Fruit fly (Drosophila melanogaster) whole organism, embryonic: Measurements from ENCODE around the gene CG6094.

Experiments used
- Antp ChIP-seq: fragments of 200-800 bp; sonication (Bioruptor generic); optimal IDR thresholded peaks from 3 replicates; lab custom pipeline; 2016; ENCODE audit warnings: missing biosample characterization, missing genetic modification characterization
- Atf3 ChIP-seq: fragments of 200-800 bp; sonication (Bioruptor generic); optimal IDR thresholded peaks from 3 replicates; lab custom pipeline; 2016; ENCODE audit warnings: missing biosample characterization, missing genetic modification characterization
- B-H2 ChIP-seq: fragments of 200-800 bp; sonication (Bioruptor generic); optimal IDR thresholded peaks from 2 replicates; lab custom pipeline; 2018; ENCODE audit warnings: missing biosample characterization, mild to moderate bottlenecking, missing genetic modification characterization
- CG10979 ChIP-seq: fragments of 200-800 bp; sonication (Bioruptor generic); optimal IDR thresholded peaks from 2 replicates; lab custom pipeline; 2018; ENCODE audit warnings: missing biosample characterization, mild to moderate bottlenecking, missing genetic modification characterization, moderate library complexity
- CG11085 ChIP-seq: fragments of 200-800 bp; sonication (Bioruptor generic); IDR thresholded peaks from 2 replicates; pipeline ENCODE4 v1.3.6; 2022; ENCODE audit warnings: missing biosample characterization, missing genetic modification characterization
- CG12659 ChIP-seq: fragments of 200-800 bp; sonication (Bioruptor generic); optimal IDR thresholded peaks from 3 replicates; lab custom pipeline; 2017; ENCODE audit warnings: mild to moderate bottlenecking, missing biosample characterization, missing genetic modification reagents, missing genetic modification characterization
- CG13123 ChIP-seq: fragments of 200-800 bp; sonication (Bioruptor generic); optimal IDR thresholded peaks from 2 replicates; lab custom pipeline; 2016; ENCODE audit warnings: missing biosample characterization, missing genetic modification characterization
- CG14860 ChIP-seq: fragments of 200-800 bp; sonication (Bioruptor generic); IDR thresholded peaks from 3 replicates; pipeline ENCODE4 v1.3.6; 2022; ENCODE audit warnings: missing biosample characterization, missing genetic modification characterization; ENCODE audit not compliant: partially characterized antibody
- CG15269 ChIP-seq: fragments of 200-800 bp; sonication (Bioruptor generic); optimal IDR thresholded peaks from 2 replicates; lab custom pipeline; 2018; ENCODE audit warnings: missing biosample characterization, mild to moderate bottlenecking, missing genetic modification characterization, moderate library complexity
- CG15479 ChIP-seq: fragments of 200-800 bp; sonication (Bioruptor generic); optimal IDR thresholded peaks from 3 replicates; lab custom pipeline; 2019; ENCODE audit warnings: missing biosample characterization, mild to moderate bottlenecking, missing genetic modification characterization, moderate library complexity
- CG16863 ChIP-seq: fragments of 200-800 bp; sonication (Bioruptor generic); optimal IDR thresholded peaks from 3 replicates; lab custom pipeline; 2016; ENCODE audit warnings: missing biosample characterization, missing genetic modification characterization
- CG17361 ChIP-seq: fragments of 200-800 bp; sonication (Bioruptor generic); IDR thresholded peaks from 3 replicates; pipeline ENCODE4 v1.3.6; 2022; ENCODE audit warnings: missing biosample characterization, missing genetic modification characterization
- CG17568 ChIP-seq: fragments of 200-800 bp; sonication (Bioruptor generic); optimal IDR thresholded peaks from 2 replicates; lab custom pipeline; 2018; ENCODE audit warnings: missing biosample characterization, mild to moderate bottlenecking, missing genetic modification characterization, moderate library complexity
- CG18262 ChIP-seq: fragments of 200-800 bp; optimal IDR thresholded peaks from 3 replicates; lab custom pipeline; 2019; ENCODE audit warnings: missing biosample characterization, mild to moderate bottlenecking, missing genetic modification characterization, moderate library complexity
- CG2129 ChIP-seq: fragments of 200-800 bp; sonication (Bioruptor generic); IDR thresholded peaks from 2 replicates; pipeline ENCODE4 v1.3.6; 2022; ENCODE audit warnings: missing biosample characterization, missing genetic modification characterization; ENCODE audit not compliant: partially characterized antibody
- CG2199 ChIP-seq: fragments of 200-800 bp; sonication (Bioruptor generic); IDR thresholded peaks from 3 replicates; pipeline ENCODE4 v1.3.6; 2022; ENCODE audit warnings: missing biosample characterization, missing genetic modification characterization
- CG3726 ChIP-seq: fragments of 200-800 bp; sonication (Bioruptor generic); IDR thresholded peaks from 3 replicates; pipeline ENCODE4, ENCODE4 v1.3.6; 2022; ENCODE audit warnings: missing biosample characterization, missing genetic modification characterization
- CG4328 ChIP-seq: fragments of 200-800 bp; sonication (Bioruptor generic); optimal IDR thresholded peaks from 3 replicates; lab custom pipeline; 2017; ENCODE audit warnings: missing biosample characterization, missing genetic modification reagents, missing genetic modification characterization
- CG6765 ChIP-seq: fragments of 200-800 bp; sonication (Bioruptor generic); optimal IDR thresholded peaks from 3 replicates; lab custom pipeline; 2017; ENCODE audit warnings: missing biosample characterization, mild to moderate bottlenecking, missing genetic modification characterization
- CG7987 ChIP-seq: fragments of 200-800 bp; sonication (Bioruptor generic); optimal IDR thresholded peaks from 2 replicates; lab custom pipeline; 2018; ENCODE audit warnings: missing biosample characterization, mild to moderate bottlenecking, missing genetic modification characterization, moderate library complexity
- CHES-1-like ChIP-seq: fragments of 200-800 bp; sonication (Bioruptor generic); optimal IDR thresholded peaks from 2 replicates; lab custom pipeline; 2016; ENCODE audit warnings: missing biosample characterization, missing genetic modification characterization
- Dp ChIP-seq: fragments of 200-800 bp; sonication (Bioruptor generic); optimal IDR thresholded peaks from 2 replicates; lab custom pipeline; 2018; ENCODE audit warnings: missing biosample characterization, mild to moderate bottlenecking, missing genetic modification characterization, moderate library complexity
- E2f1 ChIP-seq: fragments of 200-800 bp; sonication (Bioruptor generic); IDR thresholded peaks from 2 replicates; pipeline ENCODE4 v1.3.6; 2022; ENCODE audit warnings: missing biosample characterization, missing genetic modification characterization
- Fer2 ChIP-seq: fragments of 200-800 bp; sonication (Bioruptor generic); optimal IDR thresholded peaks from 2 replicates; lab custom pipeline; 2018; ENCODE audit warnings: missing biosample characterization, mild to moderate bottlenecking, missing genetic modification characterization, moderate library complexity
- Hr3 ChIP-seq: fragments of 200-800 bp; sonication (Bioruptor generic); optimal IDR thresholded peaks from 3 replicates; lab custom pipeline; 2016; ENCODE audit warnings: missing biosample characterization, missing genetic modification characterization
- Hr51 ChIP-seq, 2 experiments: fragments of 200-800 bp; sonication (Bioruptor generic); optimal IDR thresholded peaks; 2 replicates in 1 of 2; 3 replicates in 1 of 2; lab custom pipeline; 2016 to 2018; ENCODE audit warnings: missing biosample characterization in 2 of 2, missing genetic modification characterization in 2 of 2, mild to moderate bottlenecking in 1 of 2, moderate library complexity in 1 of 2
- Neu2 ChIP-seq: fragments of 200-800 bp; sonication (Bioruptor generic); optimal IDR thresholded peaks from 3 replicates; lab custom pipeline; 2016; ENCODE audit warnings: missing biosample characterization, missing genetic modification characterization, borderline replicate concordance
- Sox102F ChIP-seq: fragments of 200-800 bp; sonication (Bioruptor generic); optimal IDR thresholded peaks from 2 replicates; lab custom pipeline; 2018; ENCODE audit warnings: missing biosample characterization, mild to moderate bottlenecking, missing genetic modification characterization, moderate library complexity
- TFAM ChIP-seq: fragments of 200-800 bp; sonication (Bioruptor generic); optimal IDR thresholded peaks from 2 replicates; lab custom pipeline; 2017; ENCODE audit warnings: missing biosample characterization, missing genetic modification characterization, inconsistent platforms
- bbx ChIP-seq: fragments of 200-800 bp; sonication (Bioruptor generic); IDR thresholded peaks from 2 replicates; pipeline ENCODE4 v1.3.6; 2022; ENCODE audit warnings: missing biosample characterization, missing genetic modification characterization; ENCODE audit not compliant: partially characterized antibody
- corto ChIP-seq: fragments of 200-800 bp; sonication (Bioruptor generic); optimal IDR thresholded peaks from 2 replicates; lab custom pipeline; 2016; ENCODE audit warnings: missing biosample characterization, mild to moderate bottlenecking, missing genetic modification characterization, moderate library complexity
- dmrt11E ChIP-seq: fragments of 200-800 bp; sonication (Bioruptor generic); optimal IDR thresholded peaks from 3 replicates; lab custom pipeline; 2018; ENCODE audit warnings: missing biosample characterization, mild to moderate bottlenecking, missing genetic modification characterization, moderate library complexity
- en ChIP-seq: fragments of 200-800 bp; sonication (Bioruptor generic); optimal IDR thresholded peaks from 2 replicates; lab custom pipeline; 2016; ENCODE audit warnings: missing biosample characterization, missing genetic modification characterization
- fd64A ChIP-seq: fragments of 200-800 bp; sonication (Bioruptor generic); optimal IDR thresholded peaks from 3 replicates; lab custom pipeline; 2018; ENCODE audit warnings: missing biosample characterization, mild to moderate bottlenecking, missing genetic modification characterization
- ftz-f1 ChIP-seq: fragments of 200-800 bp; sonication (Bioruptor generic); optimal IDR thresholded peaks from 2 replicates; lab custom pipeline; 2016; ENCODE audit warnings: missing biosample characterization, missing genetic modification characterization
- kah ChIP-seq: fragments of 200-800 bp; sonication (Bioruptor generic); optimal IDR thresholded peaks from 2 replicates; lab custom pipeline; 2018; ENCODE audit warnings: missing biosample characterization, mild to moderate bottlenecking, missing genetic modification characterization
- lilli ChIP-seq: fragments of 200-800 bp; sonication (Bioruptor generic); optimal IDR thresholded peaks from 3 replicates; lab custom pipeline; 2016; ENCODE audit warnings: missing biosample characterization, missing genetic modification characterization
- luna ChIP-seq: fragments of 200-800 bp; sonication (Bioruptor generic); optimal IDR thresholded peaks from 2 replicates; lab custom pipeline; 2016; ENCODE audit warnings: missing biosample characterization, missing genetic modification characterization
- mam ChIP-seq: fragments of 200-800 bp; sonication (Bioruptor generic); optimal IDR thresholded peaks from 3 replicates; lab custom pipeline; 2016; ENCODE audit warnings: missing biosample characterization, missing genetic modification characterization
- nerfin-2 ChIP-seq: fragments of 200-800 bp; sonication (Bioruptor generic); IDR thresholded peaks from 2 replicates; pipeline ENCODE4 v1.3.6; 2022; ENCODE audit warnings: missing biosample characterization, missing genetic modification characterization; ENCODE audit not compliant: partially characterized antibody
- oc ChIP-seq: fragments of 200-800 bp; sonication (Bioruptor generic); optimal IDR thresholded peaks from 2 replicates; lab custom pipeline; 2018; ENCODE audit warnings: missing biosample characterization, mild to moderate bottlenecking, missing genetic modification characterization, moderate library complexity
- pb ChIP-seq: fragments of 200-800 bp; sonication (Bioruptor generic); optimal IDR thresholded peaks from 3 replicates; lab custom pipeline; 2016; ENCODE audit warnings: missing biosample characterization, missing genetic modification characterization
- pita ChIP-seq: fragments of 200-800 bp; sonication (Bioruptor generic); optimal IDR thresholded peaks from 2 replicates; lab custom pipeline; 2017; ENCODE audit warnings: missing biosample characterization, mild to moderate bottlenecking, missing genetic modification characterization
- psq ChIP-seq: fragments of 200-800 bp; sonication (Bioruptor generic); optimal IDR thresholded peaks from 2 replicates; lab custom pipeline; 2017; ENCODE audit warnings: missing biosample characterization, missing genetic modification characterization
- stc ChIP-seq: fragments of 200-800 bp; sonication (Bioruptor generic); IDR thresholded peaks from 2 replicates; pipeline ENCODE4 v1.3.6; 2022; ENCODE audit warnings: missing biosample characterization, missing genetic modification characterization
- tll ChIP-seq, 2 experiments: fragments of 200-800 bp in 1 of 2; fragments of >200 bp in 1 of 2; sonication (Bioruptor generic) in 1 of 2; optimal IDR thresholded peaks; 2 replicates each; lab custom pipeline; 2017 to 2019; ENCODE audit warnings: missing biosample characterization in 2 of 2, missing genetic modification characterization in 2 of 2, mild to moderate bottlenecking in 1 of 2, moderate library complexity in 1 of 2
- unpg ChIP-seq: fragments of 200-800 bp; sonication (Bioruptor generic); optimal IDR thresholded peaks from 3 replicates; lab custom pipeline; 2018; ENCODE audit warnings: missing biosample characterization, mild to moderate bottlenecking, missing genetic modification characterization, moderate library complexity
- wdn ChIP-seq: fragments of 200-800 bp; sonication (Bioruptor generic); IDR thresholded peaks from 2 replicates; pipeline ENCODE4 v1.3.6; 2022; ENCODE audit warnings: missing biosample characterization, missing genetic modification characterization
- yki ChIP-seq: fragments of >200 bp; optimal IDR thresholded peaks from 3 replicates; lab custom pipeline; 2018
- zen2 ChIP-seq: fragments of 200-800 bp; sonication (Bioruptor generic); IDR thresholded peaks from 3 replicates; pipeline ENCODE4 v1.3.6; 2022; ENCODE audit warnings: missing biosample characterization, missing genetic modification characterization; ENCODE audit not compliant: partially characterized antibody
- zfh1 ChIP-seq: fragments of 200-800 bp; sonication (Bioruptor generic); IDR thresholded peaks from 3 replicates; pipeline ENCODE4 v1.3.6; 2022; ENCODE audit warnings: missing biosample characterization, missing genetic modification characterization

The CG6094 gene

DNA sequence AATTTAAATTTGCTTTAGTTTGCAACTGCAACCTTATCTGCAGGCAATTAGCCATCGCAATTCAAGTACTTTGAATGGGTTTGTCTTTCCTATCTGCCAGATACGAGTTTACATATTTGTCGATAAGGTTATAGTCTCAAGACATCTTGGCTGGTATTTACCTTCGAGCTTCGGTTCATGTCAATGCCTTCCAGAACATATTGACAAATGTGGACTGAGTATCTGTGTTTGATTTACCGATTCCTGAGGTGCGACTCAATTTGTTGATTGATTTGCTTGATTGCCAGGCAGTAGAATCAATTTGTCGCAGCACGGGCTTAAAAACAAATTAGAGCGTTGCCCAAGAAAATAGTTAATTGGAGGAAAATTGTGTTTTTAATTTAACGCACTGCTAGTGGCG is 45.9 kb downstream of the CG6094 start (continued):
- peak; percentile 58 for TF ChIP-seq fd64A (GFP tag; lab: Kevin White, UChicago)
- peak; percentile 28 for TF ChIP-seq CG13123 (GFP tag; lab: Kevin White, UChicago)
- no peak for TF ChIP-seq corto (GFP tag; lab: Kevin White, UChicago)
- TF ChIP-seq CG7987 (GFP tag; lab: Kevin White, UChicago): peak; percentile 73
- TF ChIP-seq dmrt11E: peak; percentile 78
- TF ChIP-seq zfh1 (GFP tag; lab: Robert Waterston, UW): peak; percentile 67
- no peak for TF ChIP-seq en
- TF ChIP-seq B-H2 (GFP tag; lab: Kevin White, UChicago): no peak
- TF ChIP-seq CG6765 (GFP tag; lab: Kevin White, UChicago): no peak
- no peak for TF ChIP-seq CG4328 (GFP tag; lab: Kevin White, UChicago)
- no peak for TF ChIP-seq Antp (GFP tag; lab: Kevin White, UChicago)
- TF ChIP-seq CG3726 (GFP tag; lab: Robert Waterston, UW): no peak
- TF ChIP-seq mam (GFP tag; lab: Kevin White, UChicago): no peak
- no peak for TF ChIP-seq Hr51 (GFP tag; optimal IDR thresholded peaks at IDR 0.05; lab: Kevin White, UChicago)
- no peak for TF ChIP-seq CG16863 (GFP tag; lab: Kevin White, UChicago)
- TF ChIP-seq Neu2 (GFP tag; lab: Kevin White, UChicago): no peak
- no peak for TF ChIP-seq CG12659 (GFP tag; lab: Kevin White, UChicago)
- TF ChIP-seq CG18262: peak; percentile 33
- TF ChIP-seq Atf3 (GFP tag; lab: Kevin White, UChicago): no peak
- no peak for TF ChIP-seq wdn (GFP tag; lab: Robert Waterston, UW)
- TF ChIP-seq CHES-1-like (GFP tag; lab: Kevin White, UChicago): peak; percentile 22
- no peak for TF ChIP-seq CG2199 (GFP tag; lab: Robert Waterston, UW)
- TF ChIP-seq bbx: no peak
- no peak for TF ChIP-seq psq
- TF ChIP-seq lilli (GFP tag; lab: Kevin White, UChicago): no peak
- no peak for TF ChIP-seq Hr3 (GFP tag; lab: Kevin White, UChicago)
- TF ChIP-seq ftz-f1 (GFP tag; lab: Kevin White, UChicago): no peak
- TF ChIP-seq luna: no peak
- TF ChIP-seq CG17568: peak; percentile 56
- no peak for TF ChIP-seq stc (GFP tag; lab: Robert Waterston, UW)
- no peak for TF ChIP-seq CG15269
- peak; percentile 43 for TF ChIP-seq unpg (GFP tag; lab: Kevin White, UChicago)
- no peak for TF ChIP-seq oc (tag; lab: Kevin White, UChicago)
- no peak for TF ChIP-seq CG10979 (tag; lab: Kevin White, UChicago)
- peak; percentile 16; the same call in 1 of the 2 replicates for TF ChIP-seq E2f1 (GFP tag; lab: Robert Waterston, UW)
- TF ChIP-seq CG14860 (GFP tag; lab: Robert Waterston, UW): no peak
- no peak for TF ChIP-seq tll (GFP tag; optimal IDR thresholded peaks at IDR 0.05; lab: Kevin White, UChicago)
- TF ChIP-seq kah: no peak
- no peak for TF ChIP-seq Dp (GFP tag; lab: Kevin White, UChicago)
- no peak for TF ChIP-seq CG17361 (GFP tag; lab: Robert Waterston, UW)
- TF ChIP-seq nerfin-2 (GFP tag; lab: Robert Waterston, UW): no peak
- TF ChIP-seq zen2 (GFP tag; lab: Robert Waterston, UW): no peak
- TF ChIP-seq CG2129 (GFP tag; lab: Robert Waterston, UW): no peak
- TF ChIP-seq Fer2 (tag; lab: Kevin White, UChicago): no peak
- no peak for TF ChIP-seq yki (lab: Kevin White, UChicago)
- no peak for TF ChIP-seq pita
- TF ChIP-seq CG11085: no peak
- no peak for TF ChIP-seq Sox102F (GFP tag; lab: Kevin White, UChicago)
- no peak for TF ChIP-seq pb (GFP tag; lab: Kevin White, UChicago)
- no peak for TF ChIP-seq CG15479 (GFP tag; lab: Kevin White, UChicago)
- no peak for TF ChIP-seq TFAM (GFP tag; lab: Kevin White, UChicago)
